Fruit fly (Drosophila melanogaster) whole organism, embryonic: ENCODE results near the gene firl.

Experiments
- CG13775 ChIP-seq: fragments of 200-800 bp; sonication (Bioruptor generic); optimal IDR thresholded peaks from 3 replicates; lab custom pipeline; 2017; ENCODE audit warnings: missing biosample characterization, mild to moderate bottlenecking, missing genetic modification characterization
- CG7745 ChIP-seq: fragments of 200-800 bp; sonication (Bioruptor generic); optimal IDR thresholded peaks from 2 replicates; lab custom pipeline; 2018; ENCODE audit warnings: missing biosample characterization, mild to moderate bottlenecking, missing genetic modification characterization, moderate library complexity
- Camta ChIP-seq: fragments of 200-800 bp; sonication (Bioruptor generic); optimal IDR thresholded peaks from 2 replicates; lab custom pipeline; 2016; ENCODE audit warnings: missing biosample characterization, missing genetic modification characterization
- Jarid2 ChIP-seq: fragments of 200-800 bp; sonication (Bioruptor generic); optimal IDR thresholded peaks from 3 replicates; lab custom pipeline; 2017; ENCODE audit warnings: mild to moderate bottlenecking, missing biosample characterization, missing genetic modification reagents, missing genetic modification characterization
- MESR4 ChIP-seq: fragments of 200-800 bp; sonication (Bioruptor generic); optimal IDR thresholded peaks from 2 replicates; lab custom pipeline; 2018; ENCODE audit warnings: missing biosample characterization, mild to moderate bottlenecking, missing genetic modification characterization, moderate library complexity
- gcm ChIP-seq: fragments of 200-800 bp; sonication (Bioruptor generic); optimal IDR thresholded peaks from 2 replicates; lab custom pipeline; 2019; ENCODE audit warnings: missing biosample characterization, mild to moderate bottlenecking, missing genetic modification characterization, moderate library complexity
- grau ChIP-seq: fragments of 200-800 bp; optimal IDR thresholded peaks from 3 replicates; lab custom pipeline; 2019; ENCODE audit warnings: missing biosample characterization, mild to moderate bottlenecking, missing genetic modification characterization, moderate library complexity
- sim ChIP-seq: fragments of 200-800 bp; sonication (Bioruptor generic); IDR thresholded peaks from 2 replicates; pipeline ENCODE4 v1.3.6; 2022; ENCODE audit warnings: missing biosample characterization, missing genetic modification characterization
- sug ChIP-seq: fragments of 200-800 bp; optimal IDR thresholded peaks from 2 replicates; lab custom pipeline; 2019; ENCODE audit warnings: missing biosample characterization, mild to moderate bottlenecking, missing genetic modification characterization, moderate library complexity

DNA sequence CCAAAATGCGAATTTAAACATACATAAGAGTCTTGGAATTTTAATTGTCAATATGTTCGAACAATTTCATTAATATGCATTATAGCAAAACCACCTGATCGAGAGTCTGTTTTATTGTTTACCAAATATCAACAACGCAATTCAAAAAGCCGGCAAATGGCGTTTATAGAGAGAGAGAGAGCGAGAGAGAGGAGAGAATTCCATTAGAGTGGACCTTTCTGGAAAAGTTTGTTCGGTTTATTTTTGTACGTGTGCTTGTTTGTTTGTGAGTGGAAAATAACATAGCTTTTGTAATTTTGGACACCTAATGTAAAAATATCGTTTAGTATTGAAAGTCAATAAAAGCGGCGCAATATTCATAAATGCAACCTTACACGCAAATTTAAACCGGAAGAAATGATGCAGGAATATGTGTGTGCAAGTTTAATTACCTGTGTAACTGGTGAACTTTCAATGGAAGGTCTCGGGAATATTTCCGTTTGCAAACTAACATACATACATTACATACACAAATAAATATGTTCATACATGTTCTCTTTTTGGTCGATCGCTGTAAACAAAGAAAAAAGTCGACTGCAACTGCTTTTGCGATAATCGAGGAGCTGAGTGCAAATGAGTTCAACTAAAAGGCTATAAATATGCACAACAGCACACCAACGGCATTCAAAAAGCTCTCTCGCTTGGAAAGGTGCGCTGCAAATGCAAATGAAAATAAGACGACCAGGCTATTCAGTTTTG lies 21.8 kb downstream of the firl start, which contains the start of gene CG6785:
- TF ChIP-seq CG7745 (tag; lab: Kevin White, UChicago) (peak; percentile 81), Camta (GFP tag; lab: Kevin White, UChicago) (peak; percentile 90), sug (peak; percentile 57), gcm (GFP tag; lab: Kevin White, UChicago) (peak; percentile 91), MESR4 (GFP tag; lab: Kevin White, UChicago) (peak; percentile 48), grau (tag; lab: Kevin White, UChicago) (peak; percentile 62), CG13775 (GFP tag; lab: Kevin White, UChicago) (peak; percentile 32), sim (GFP tag; lab: Robert Waterston, UW) (peak; percentile 75), Jarid2 (GFP tag; lab: Kevin White, UChicago) (peak; percentile 51)
